Worm (Caenorhabditis elegans): ENCODE data around the gene best-13.

best-13 gene

ce11 chrIV:9903608-9904007 lies at the start of gene best-13:
Gene best-13 (plus strand): TSS chrIV:9903908.
- TF ChIP-seq ztf-29 (GFP tag; IDR thresholded peaks at IDR 0.05) (no peak), flt-1 (GFP tag; IDR thresholded peaks at IDR 0.05) (no peak), cog-1 (tag; optimal IDR thresholded peaks at IDR 0.05) (no peak), klf-2 (GFP tag; conservative IDR thresholded peaks at IDR 0.05) (no peak), tab-1 (GFP tag; IDR thresholded peaks at IDR 0.05) (no peak), ztf-23 (GFP tag; IDR thresholded peaks at IDR 0.05) (no peak), med-1 (GFP tag; optimal IDR thresholded peaks at IDR 0.05; ENCODE audit: insufficient read depth) (no peak), ref-1 (GFP tag; conservative IDR thresholded peaks at IDR 0.05) (no peak), T22C8.4 (GFP tag; IDR thresholded peaks at IDR 0.05) (no peak)

- TF ChIP-seq tab-1 (GFP tag; IDR thresholded peaks at IDR 0.05): no peak
- TF ChIP-seq med-1 (GFP tag; optimal IDR thresholded peaks at IDR 0.05; ENCODE audit: insufficient read depth): no peak
- TF ChIP-seq T22C8.4 (GFP tag; IDR thresholded peaks at IDR 0.05): no peak
- TF ChIP-seq ref-1 (GFP tag; conservative IDR thresholded peaks at IDR 0.05): no peak
- TF ChIP-seq flt-1 (GFP tag; IDR thresholded peaks at IDR 0.05): no peak
- TF ChIP-seq ztf-29 (GFP tag; IDR thresholded peaks at IDR 0.05): no peak
- TF ChIP-seq klf-2 (GFP tag; conservative IDR thresholded peaks at IDR 0.05): no peak
- TF ChIP-seq ztf-23 (GFP tag; IDR thresholded peaks at IDR 0.05): no peak
These were observed 48.8 kb upstream of the best-13 start for ce11 chrIV:9854952-9855351.

ce11 chrIV:9855712-9856111 lies 48.0 kb upstream of the best-13 start, which contains the start of gene K07F5.12:
Gene K07F5.12 (plus strand): TSS chrIV:9856012.
- TF ChIP-seq tab-1 (GFP tag; IDR thresholded peaks at IDR 0.05) (no peak), cog-1 (tag; optimal IDR thresholded peaks at IDR 0.05) (no peak)

- no peak for TF ChIP-seq cog-1 (tag; optimal IDR thresholded peaks at IDR 0.05)
- TF ChIP-seq T22C8.4 (GFP tag; IDR thresholded peaks at IDR 0.05): no peak
- TF ChIP-seq ztf-29 (GFP tag; IDR thresholded peaks at IDR 0.05): no peak
- no peak for TF ChIP-seq flt-1 (GFP tag; IDR thresholded peaks at IDR 0.05)
- TF ChIP-seq ztf-23 (GFP tag; IDR thresholded peaks at IDR 0.05): no peak
- TF ChIP-seq ref-1 (GFP tag; conservative IDR thresholded peaks at IDR 0.05): no peak
- TF ChIP-seq klf-2 (GFP tag; conservative IDR thresholded peaks at IDR 0.05): no peak
- TF ChIP-seq med-1 (GFP tag; optimal IDR thresholded peaks at IDR 0.05; ENCODE audit: insufficient read depth): no peak
These were observed 45.7 kb upstream of the best-13 start, which contains the start of gene npp-1 for ce11 chrIV:9857952-9858488. Gene npp-1 (plus strand): TSS chrIV:9858488.

- TF ChIP-seq cog-1 (tag; optimal IDR thresholded peaks at IDR 0.05): no peak
- no peak for TF ChIP-seq ztf-29 (GFP tag; IDR thresholded peaks at IDR 0.05)
- TF ChIP-seq T22C8.4 (GFP tag; IDR thresholded peaks at IDR 0.05): no peak
- no peak for TF ChIP-seq ref-1 (GFP tag; conservative IDR thresholded peaks at IDR 0.05)
- TF ChIP-seq ztf-23 (GFP tag; IDR thresholded peaks at IDR 0.05): no peak
- TF ChIP-seq klf-2 (GFP tag; conservative IDR thresholded peaks at IDR 0.05): no peak
- no peak for TF ChIP-seq flt-1 (GFP tag; IDR thresholded peaks at IDR 0.05)
- no peak for TF ChIP-seq tab-1 (GFP tag; IDR thresholded peaks at IDR 0.05)
- no peak for TF ChIP-seq med-1 (GFP tag; optimal IDR thresholded peaks at IDR 0.05; ENCODE audit: insufficient read depth)
These were observed 44.7 kb upstream of the best-13 start for ce11 chrIV:9858970-9859369.

- no peak for TF ChIP-seq klf-2 (GFP tag; conservative IDR thresholded peaks at IDR 0.05)
- TF ChIP-seq ref-1 (GFP tag; conservative IDR thresholded peaks at IDR 0.05): no peak
- no peak for TF ChIP-seq flt-1 (GFP tag; IDR thresholded peaks at IDR 0.05)
- TF ChIP-seq tab-1 (GFP tag; IDR thresholded peaks at IDR 0.05): no peak
- TF ChIP-seq ztf-23 (GFP tag; IDR thresholded peaks at IDR 0.05): no peak
- no peak for TF ChIP-seq cog-1 (tag; optimal IDR thresholded peaks at IDR 0.05)
These were observed 41.8 kb upstream of the best-13 start, which contains the start of gene K07F5.14 for ce11 chrIV:9861921-9862320. Gene K07F5.14 (plus strand): TSS chrIV:9862221.

ce11 chrIV:9863817-9864216 lies 39.9 kb upstream of the best-13 start, which contains the start of gene K07F5.16:
Gene K07F5.16 (plus strand): TSS chrIV:9864117.
- TF ChIP-seq klf-2 (GFP tag; conservative IDR thresholded peaks at IDR 0.05) (no peak), flt-1 (GFP tag; IDR thresholded peaks at IDR 0.05) (no peak), ztf-23 (GFP tag; IDR thresholded peaks at IDR 0.05) (no peak), med-1 (GFP tag; optimal IDR thresholded peaks at IDR 0.05; ENCODE audit: insufficient read depth) (no peak), tab-1 (GFP tag; IDR thresholded peaks at IDR 0.05) (no peak), T22C8.4 (GFP tag; IDR thresholded peaks at IDR 0.05) (no peak)

ce11 chrIV:9864778-9865177 lies 38.9 kb upstream of the best-13 start, which contains the start of the genes K07F5.15 and K07F5.22:
Gene K07F5.15 (plus strand): TSS chrIV:9865078.
Gene K07F5.22 (plus strand): TSS chrIV:9865078.
- TF ChIP-seq ref-1 (GFP tag; conservative IDR thresholded peaks at IDR 0.05) (no peak), flt-1 (GFP tag; IDR thresholded peaks at IDR 0.05) (no peak), ztf-29 (GFP tag; IDR thresholded peaks at IDR 0.05) (no peak), ztf-23 (GFP tag; IDR thresholded peaks at IDR 0.05) (no peak), T22C8.4 (GFP tag; IDR thresholded peaks at IDR 0.05) (no peak), klf-2 (GFP tag; conservative IDR thresholded peaks at IDR 0.05) (no peak), med-1 (GFP tag; optimal IDR thresholded peaks at IDR 0.05; ENCODE audit: insufficient read depth) (no peak), tab-1 (GFP tag; IDR thresholded peaks at IDR 0.05) (no peak), cog-1 (tag; optimal IDR thresholded peaks at IDR 0.05) (no peak)

- TF ChIP-seq cog-1 (tag; optimal IDR thresholded peaks at IDR 0.05) (no peak), klf-2 (GFP tag; conservative IDR thresholded peaks at IDR 0.05) (no peak), flt-1 (GFP tag; IDR thresholded peaks at IDR 0.05) (no peak), ztf-23 (GFP tag; IDR thresholded peaks at IDR 0.05) (no peak), med-1 (GFP tag; optimal IDR thresholded peaks at IDR 0.05; ENCODE audit: insufficient read depth) (no peak), T22C8.4 (GFP tag; IDR thresholded peaks at IDR 0.05) (no peak), tab-1 (GFP tag; IDR thresholded peaks at IDR 0.05) (no peak), ztf-29 (GFP tag; IDR thresholded peaks at IDR 0.05) (no peak), ref-1 (GFP tag; conservative IDR thresholded peaks at IDR 0.05) (no peak)
These were observed 36.8 kb upstream of the best-13 start for ce11 chrIV:9866865-9867264.

ce11 chrIV:9867915-9868314 lies 35.8 kb upstream of the best-13 start:
- no peak for TF ChIP-seq klf-2 (GFP tag; conservative IDR thresholded peaks at IDR 0.05)
- no peak for TF ChIP-seq ztf-29 (GFP tag; IDR thresholded peaks at IDR 0.05)
- TF ChIP-seq med-1 (GFP tag; optimal IDR thresholded peaks at IDR 0.05; ENCODE audit: insufficient read depth): no peak
- no peak for TF ChIP-seq T22C8.4 (GFP tag; IDR thresholded peaks at IDR 0.05)
- TF ChIP-seq ref-1 (GFP tag; conservative IDR thresholded peaks at IDR 0.05): no peak
- no peak for TF ChIP-seq flt-1 (GFP tag; IDR thresholded peaks at IDR 0.05)
- no peak for TF ChIP-seq ztf-23 (GFP tag; IDR thresholded peaks at IDR 0.05)
- TF ChIP-seq tab-1 (GFP tag; IDR thresholded peaks at IDR 0.05): no peak
- TF ChIP-seq cog-1 (tag; optimal IDR thresholded peaks at IDR 0.05): no peak

Measured in whole organism, midembryonic.